Worm (Caenorhabditis elegans) whole organism, L1 larva: ENCODE data around the gene ZK84.4.

Source experiments
- C16A3.4 ChIP-seq: fragments of 150-350 bp; optimal IDR thresholded peaks from 2 replicates; lab custom pipeline; 2014; ENCODE audit warnings: missing biosample characterization, missing genetic modification characterization
- C34B4.2 ChIP-seq: sonication (generic microtip); optimal IDR thresholded peaks from 2 replicates; lab custom pipeline; 2017; ENCODE audit warnings: mild to moderate bottlenecking, missing genetic modification characterization, missing compliant biosample characterization
- alr-1 ChIP-seq: fragments of 200-800 bp; sonication (Bioruptor generic); optimal IDR thresholded peaks from 2 replicates; lab custom pipeline; 2018; ENCODE audit warnings: borderline replicate concordance, mild to moderate bottlenecking, missing genetic modification characterization, missing compliant biosample characterization
- aly-2 ChIP-seq: fragments of 150-350 bp; optimal IDR thresholded peaks from 2 replicates; lab custom pipeline; 2014; ENCODE audit warnings: missing biosample characterization, missing genetic modification characterization
- ceh-63 ChIP-seq: fragments of 200-800 bp; sonication (Bioruptor generic); optimal IDR thresholded peaks from 2 replicates; lab custom pipeline; 2018; ENCODE audit warnings: mild to moderate bottlenecking, missing genetic modification characterization, missing compliant biosample characterization
- ceh-8 ChIP-seq: fragments of 200-800 bp; sonication (Bioruptor generic); optimal IDR thresholded peaks from 2 replicates; lab custom pipeline; 2018; ENCODE audit warnings: mild to moderate bottlenecking, missing genetic modification characterization, moderate library complexity, missing compliant biosample characterization
- ceh-82 ChIP-seq, 3 experiments: fragments of 150-350 bp in 1 of 3; sonication (generic microtip) in 2 of 3; optimal IDR thresholded peaks; 2 replicates each; lab custom pipeline; 2014 to 2017; ENCODE audit warnings: missing biosample characterization in 3 of 3, missing genetic modification characterization in 3 of 3
- ceh-90 ChIP-seq: sonication (generic microtip); optimal IDR thresholded peaks from 2 replicates; lab custom pipeline; 2016; ENCODE audit warnings: missing genetic modification characterization, missing compliant biosample characterization
- ces-1 ChIP-seq: fragments of 150-350 bp; optimal IDR thresholded peaks from 2 replicates; lab custom pipeline; 2014; ENCODE audit warnings: missing biosample characterization, missing genetic modification reagents, missing genetic modification characterization
- dsc-1 ChIP-seq: sonication (generic microtip); optimal IDR thresholded peaks from 2 replicates; lab custom pipeline; 2016; ENCODE audit warnings: mild to moderate bottlenecking, missing genetic modification characterization, missing compliant biosample characterization
- efl-1 ChIP-seq, 4 experiments: fragments of 150-350 bp; optimal IDR thresholded peaks in 3 of 4; peaks in 1 of 4; 1 replicate in 1 of 4; 2 replicates in 3 of 4; lab custom pipeline; 2014; ENCODE audit warnings: missing biosample characterization in 2 of 4, missing genetic modification characterization in 2 of 4, missing genetic modification reagents in 2 of 4
- elt-2 ChIP-seq: sonication (generic microtip); optimal IDR thresholded peaks from 2 replicates; lab custom pipeline; 2016; ENCODE audit warnings: missing genetic modification characterization, mild to moderate bottlenecking, inconsistent platforms, missing compliant biosample characterization, missing genetic modification reagents
- fkh-4 ChIP-seq: sonication (generic microtip); optimal IDR thresholded peaks from 2 replicates; lab custom pipeline; 2016; ENCODE audit warnings: missing compliant biosample characterization, missing genetic modification characterization, borderline replicate concordance
- fkh-8 ChIP-seq: sonication (generic microtip); optimal IDR thresholded peaks from 2 replicates; lab custom pipeline; 2016; ENCODE audit warnings: mild to moderate bottlenecking, missing genetic modification characterization, missing compliant biosample characterization
- grh-1 ChIP-seq: fragments of 200-800 bp; sonication (Bioruptor generic); IDR thresholded peaks from 2 replicates; pipeline ENCODE4 v1.3.6; 2022; ENCODE audit warnings: missing genetic modification reagents, missing genetic modification characterization, missing compliant biosample characterization
- irx-1 ChIP-seq: sonication (generic microtip); optimal IDR thresholded peaks from 2 replicates; lab custom pipeline; 2016; ENCODE audit warnings: missing genetic modification characterization, missing compliant biosample characterization
- jun-1 ChIP-seq: fragments of 150-350 bp; optimal IDR thresholded peaks from 2 replicates; lab custom pipeline; 2014; ENCODE audit warnings: missing biosample characterization, missing genetic modification reagents, missing genetic modification characterization
- lin-14 ChIP-seq: fragments of 200-800 bp; sonication (Bioruptor generic); optimal IDR thresholded peaks from 2 replicates; lab custom pipeline; 2018; ENCODE audit warnings: mild to moderate bottlenecking, missing genetic modification characterization, moderate library complexity, missing compliant biosample characterization
- lsy-2 ChIP-seq, 2 experiments: fragments of 150-350 bp; optimal IDR thresholded peaks; 2 replicates each; lab custom pipeline; 2014; ENCODE audit warnings: missing biosample characterization in 2 of 2, missing genetic modification characterization in 2 of 2
- mab-9 ChIP-seq: fragments of 200-800 bp; sonication (Bioruptor generic); IDR thresholded peaks from 2 replicates; pipeline ENCODE4 v1.3.6; 2022; ENCODE audit warnings: missing genetic modification reagents, missing genetic modification characterization, missing compliant biosample characterization
- nhr-12 ChIP-seq: sonication (generic microtip); optimal IDR thresholded peaks from 2 replicates; lab custom pipeline; 2017; ENCODE audit warnings: missing biosample characterization, missing genetic modification characterization
- nhr-20 ChIP-seq: sonication (generic microtip); optimal IDR thresholded peaks from 2 replicates; lab custom pipeline; 2016; ENCODE audit warnings: mild to moderate bottlenecking, missing genetic modification characterization, missing compliant biosample characterization
- nhr-47 ChIP-seq: sonication (generic microtip); optimal IDR thresholded peaks from 2 replicates; lab custom pipeline; 2016; ENCODE audit warnings: mild to moderate bottlenecking, missing genetic modification characterization, moderate library complexity, missing compliant biosample characterization
- nhr-71 ChIP-seq: sonication (generic microtip); optimal IDR thresholded peaks from 2 replicates; lab custom pipeline; 2016; ENCODE audit warnings: mild to moderate bottlenecking, missing genetic modification characterization, moderate library complexity, missing compliant biosample characterization
- nhr-77 ChIP-seq: fragments of 150-350 bp; optimal IDR thresholded peaks from 2 replicates; lab custom pipeline; 2014; ENCODE audit warnings: missing biosample characterization, missing genetic modification characterization
- nhr-85 ChIP-seq: sonication (generic microtip); peaks from one replicate; lab custom pipeline; 2016; ENCODE audit warnings: missing genetic modification characterization, inconsistent platforms, missing compliant biosample characterization
- pag-3 ChIP-seq: sonication (generic microtip); optimal IDR thresholded peaks from 2 replicates; lab custom pipeline; 2017; ENCODE audit warnings: missing genetic modification characterization, mild to moderate bottlenecking, missing compliant biosample characterization, antibody characterized with exemption, borderline replicate concordance; ENCODE audit not compliant: insufficient read depth
- pax-3 ChIP-seq: fragments of 200-800 bp; sonication (Bioruptor generic); optimal IDR thresholded peaks from 2 replicates; lab custom pipeline; 2018; ENCODE audit warnings: mild to moderate bottlenecking, missing genetic modification characterization, moderate library complexity, missing compliant biosample characterization
- rnt-1 ChIP-seq: sonication (generic microtip); optimal IDR thresholded peaks from 2 replicates; lab custom pipeline; 2016; ENCODE audit warnings: mild to moderate bottlenecking, missing genetic modification characterization, moderate library complexity, missing compliant biosample characterization
- skn-1 ChIP-seq: fragments of 150-350 bp; optimal IDR thresholded peaks from 2 replicates; lab custom pipeline; 2014; ENCODE audit warnings: missing biosample characterization, missing genetic modification characterization
- snpc-4 ChIP-seq: fragments of 150-350 bp; optimal IDR thresholded peaks from 2 replicates; lab custom pipeline; 2014; ENCODE audit warnings: missing biosample characterization, missing genetic modification characterization
- sptf-1 ChIP-seq: fragments of 150-350 bp; optimal IDR thresholded peaks from 2 replicates; lab custom pipeline; 2014; ENCODE audit warnings: missing biosample characterization, missing genetic modification characterization
- swsn-7 ChIP-seq: sonication (generic microtip); optimal IDR thresholded peaks from 2 replicates; lab custom pipeline; 2016; ENCODE audit warnings: missing genetic modification characterization, missing compliant biosample characterization
- tbx-2 ChIP-seq: sonication (generic microtip); optimal IDR thresholded peaks from 2 replicates; lab custom pipeline; 2016; ENCODE audit warnings: missing genetic modification characterization, missing compliant biosample characterization
- tlp-1 ChIP-seq: fragments of 150-350 bp; optimal IDR thresholded peaks from 2 replicates; lab custom pipeline; 2014; ENCODE audit warnings: missing biosample characterization, missing genetic modification characterization
- unc-130 ChIP-seq: fragments of 150-350 bp; optimal IDR thresholded peaks from 2 replicates; lab custom pipeline; 2017; ENCODE audit warnings: missing biosample characterization, missing genetic modification characterization, inconsistent platforms
- unc-62 ChIP-seq: fragments of 150-350 bp; optimal IDR thresholded peaks from 2 replicates; lab custom pipeline; 2014; ENCODE audit warnings: missing biosample characterization, missing genetic modification reagents, missing genetic modification characterization
- unc-86 ChIP-seq: sonication (generic microtip); optimal IDR thresholded peaks from 2 replicates; lab custom pipeline; 2016; ENCODE audit warnings: missing genetic modification characterization, missing compliant biosample characterization
- zag-1 ChIP-seq: fragments of 150-350 bp; optimal IDR thresholded peaks from 2 replicates; lab custom pipeline; 2014; ENCODE audit warnings: missing biosample characterization, missing genetic modification characterization
- ztf-11 ChIP-seq, 2 experiments: sonication (generic microtip); optimal IDR thresholded peaks; 2 replicates each; lab custom pipeline; 2016 to 2017; ENCODE audit warnings: missing genetic modification characterization in 2 of 2, missing biosample characterization in 1 of 2, missing compliant biosample characterization in 1 of 2

The ZK84.4 gene

ce11 chrII:5990668-5991067 lies 18.1 kb downstream of the ZK84.4 start, which contains the start of gene ins-3:
Gene ins-3, minus strand, starts transcription at chrII:5990768.
- no peak for TF ChIP-seq fkh-4 (tag; lab: Kevin White, UChicago)
- peak; percentile 38 for TF ChIP-seq nhr-71 (tag; lab: Kevin White, UChicago)
- peak; percentile 14 for TF ChIP-seq pax-3
- no peak for TF ChIP-seq unc-130
- TF ChIP-seq nhr-85 (tag; lab: Kevin White, UChicago) = no peak
- peak; percentile 65 for TF ChIP-seq fkh-8 (tag; lab: Kevin White, UChicago)

ce11 chrII:5988224-5988623 lies 20.6 kb downstream of the ZK84.4 start, which contains the start of gene ins-2:
Gene ins-2, plus strand, starts transcription at chrII:5988524.
- no peak for TF ChIP-seq dsc-1 (tag; lab: Kevin White, UChicago)
- no peak for TF ChIP-seq sptf-1 (tag; lab: Kevin White, UChicago)
- no peak for TF ChIP-seq pax-3
- no peak for TF ChIP-seq ces-1
- TF ChIP-seq nhr-85 (tag; lab: Kevin White, UChicago) = no peak
- TF ChIP-seq rnt-1 (tag; lab: Kevin White, UChicago) = no peak
- TF ChIP-seq ceh-82 (tag; optimal IDR thresholded peaks at IDR 0.05; lab: Kevin White, UChicago) = no peak
- no peak for TF ChIP-seq C16A3.4 (tag; lab: Kevin White, UChicago)
- TF ChIP-seq lsy-2 (tag; optimal IDR thresholded peaks at IDR 0.05; lab: Kevin White, UChicago) = no peak
- TF ChIP-seq lin-14 (GFP tag; lab: Kevin White, UChicago) = no peak
- no peak for TF ChIP-seq jun-1
- TF ChIP-seq fkh-4 (tag; lab: Kevin White, UChicago) = no peak
- no peak for TF ChIP-seq ceh-90
- TF ChIP-seq ztf-11 (tag; optimal IDR thresholded peaks at IDR 0.05; lab: Kevin White, UChicago) = no peak
- no peak for TF ChIP-seq nhr-12 (tag; lab: Kevin White, UChicago)
- no peak for TF ChIP-seq tlp-1
- no peak for TF ChIP-seq ceh-63 (GFP tag; lab: Kevin White, UChicago)

ce11 chrII:5974878-5975277 lies 33.9 kb downstream of the ZK84.4 start, which contains the start of gene B0034.5:
Gene B0034.5, minus strand, starts transcription at chrII:5974978.
- TF ChIP-seq ceh-8 (GFP tag; lab: Kevin White, UChicago) = no peak
- no peak for TF ChIP-seq nhr-85 (tag; lab: Kevin White, UChicago)
- no peak for TF ChIP-seq C34B4.2 (tag; lab: Kevin White, UChicago)
- no peak for TF ChIP-seq ztf-11 (tag; optimal IDR thresholded peaks at IDR 0.05; lab: Kevin White, UChicago)

ce11 chrII:5969303-5969702 lies 39.5 kb downstream of the ZK84.4 start, which contains the start of gene B0034.4:
Gene B0034.4, minus strand, starts transcription at chrII:5969531.
- TF ChIP-seq lin-14 (GFP tag; lab: Kevin White, UChicago) = peak; percentile 14
- no peak for TF ChIP-seq ceh-82 (tag; optimal IDR thresholded peaks at IDR 0.05; lab: Kevin White, UChicago)

- TF ChIP-seq nhr-20 (tag; lab: Kevin White, UChicago) = no peak
- no peak for TF ChIP-seq fkh-8 (tag; lab: Kevin White, UChicago)
- no peak for TF ChIP-seq alr-1 (tag; lab: Kevin White, UChicago)
- TF ChIP-seq, all 84 proteins: peak for 0
Observed at ce11 chrII:5968037-5968436, 40.8 kb downstream of the ZK84.4 start, which contains the start of gene B0034.1. Gene B0034.1, plus strand, starts transcription at chrII:5968337.

- TF ChIP-seq elt-2 (tag; lab: Kevin White, UChicago) (no peak), pax-3 (no peak), unc-86 (tag; lab: Kevin White, UChicago) (peak; percentile 48), unc-62 (GFP tag; lab: Kevin White, UChicago) (no peak), tbx-2 (peak; percentile 35), pag-3 (tag; lab: Kevin White, UChicago) (no peak), mab-9 (GFP tag; lab: Robert Waterston, UW) (no peak), ceh-82 (tag; optimal IDR thresholded peaks at IDR 0.05; lab: Kevin White, UChicago) (peak; percentile 23 to 73 (median 51)), nhr-71 (tag; lab: Kevin White, UChicago) (peak; percentile 64), nhr-77 (tag; lab: Kevin White, UChicago) (no peak), grh-1 (no peak), alr-1 (tag; lab: Kevin White, UChicago) (no peak), snpc-4 (tag; lab: Kevin White, UChicago) (peak; percentile 55), aly-2 (tag; lab: Kevin White, UChicago) (no peak), efl-1 (optimal IDR thresholded peaks at IDR 0.05; lab: Kevin White, UChicago) (peak; percentile 20 to 53), efl-1 (GFP tag; optimal IDR thresholded peaks at IDR 0.05 in 1 of 2; lab: Kevin White, UChicago) (peak in 1 of 2 experiments; percentile 80), skn-1 (tag; lab: Kevin White, UChicago) (peak; percentile 53), irx-1 (tag; lab: Kevin White, UChicago) (no peak), swsn-7 (peak; percentile 30), zag-1 (no peak), lin-14 (GFP tag; lab: Kevin White, UChicago) (peak; percentile 73), nhr-47 (peak; percentile 59)
Observed at ce11 chrII:5966637-5967036, 42.1 kb downstream of the ZK84.4 start.
